Worm (Caenorhabditis elegans): ENCODE data around the gene aqp-3.

ce11 chrIV:10975968-10976367, 9.7 kb upstream of the aqp-3 start:
- TF ChIP-seq mdt-29 (GFP tag; IDR thresholded peaks at IDR 0.05) (no peak), zip-2 (tag; optimal IDR thresholded peaks at IDR 0.05) (no peak), sdz-12 (GFP tag; optimal IDR thresholded peaks at IDR 0.05) (no peak)

Data from whole organism, L4 larva.